Fruit fly (Drosophila melanogaster): ENCODE data around the gene CG16863.

CG16863 gene

DNA sequence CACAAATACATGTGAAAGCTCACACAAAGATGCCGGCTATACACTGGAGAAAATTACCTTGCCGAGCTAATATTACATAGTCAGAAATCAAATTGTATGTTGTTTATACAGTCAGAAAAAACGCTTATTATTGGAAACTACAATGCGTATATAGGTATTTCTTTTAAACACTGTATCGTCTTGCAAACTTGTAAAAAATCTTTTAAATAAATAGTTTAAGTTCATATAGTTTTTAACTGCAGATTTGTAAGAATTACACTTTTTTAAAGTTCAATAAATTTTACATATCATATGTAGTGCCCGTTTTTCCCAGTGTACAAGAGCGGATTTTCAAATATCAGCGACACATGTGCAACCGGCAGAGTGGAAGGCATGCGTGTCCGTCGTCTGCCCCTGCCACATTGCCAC is 49.0 kb downstream of the CG16863 start (continued):
- no peak for TF ChIP-seq CG10321 (GFP tag; IDR thresholded peaks at IDR 0.05)
- TF ChIP-seq hb (GFP tag; IDR thresholded peaks at IDR 0.05; ENCODE audit: partially characterized antibody), result no peak
- TF ChIP-seq CG9817 (tag; optimal IDR thresholded peaks at IDR 0.05), result peak; percentile 69
- TF ChIP-seq CG13123 (GFP tag; optimal IDR thresholded peaks at IDR 0.05), result peak; percentile 49
- TF ChIP-seq CG3847 (GFP tag; IDR thresholded peaks at IDR 0.05), result peak; percentile 70
- peak; percentile 70 for TF ChIP-seq ranshi (GFP tag; IDR thresholded peaks at IDR 0.05)
- TF ChIP-seq CG11696 (GFP tag; IDR thresholded peaks at IDR 0.05), result peak; percentile 46; the same call in 1 of the 2 replicates
- peak; percentile 42 for TF ChIP-seq disco-r (GFP tag; optimal IDR thresholded peaks at IDR 0.05)
- peak; percentile 5 for TF ChIP-seq CG33557 (GFP tag; optimal IDR thresholded peaks at IDR 0.05)
- peak; percentile 78 for TF ChIP-seq ci (GFP tag; IDR thresholded peaks at IDR 0.05)
- no peak for TF ChIP-seq dati (GFP tag; IDR thresholded peaks at IDR 0.05)
- TF ChIP-seq CG15269 (tag; optimal IDR thresholded peaks at IDR 0.05), result peak; percentile 84
- TF ChIP-seq Chrac-16 (GFP tag; optimal IDR thresholded peaks at IDR 0.05), result peak; percentile 67
- TF ChIP-seq CG1529 (GFP tag; optimal IDR thresholded peaks at IDR 0.05), result peak; percentile 67
- TF ChIP-seq klu (GFP tag; IDR thresholded peaks at IDR 0.05), result peak; percentile 74
- peak; percentile 48 for TF ChIP-seq Ravus (GFP tag; IDR thresholded peaks at IDR 0.05)
- peak; percentile 86 for TF ChIP-seq CG18262 (tag; optimal IDR thresholded peaks at IDR 0.05)
- TF ChIP-seq Elba2 (GFP tag; optimal IDR thresholded peaks at IDR 0.05), result no peak
- TF ChIP-seq zen2 (GFP tag; IDR thresholded peaks at IDR 0.05; ENCODE audit: partially characterized antibody), result no peak
- TF ChIP-seq CG12236 (GFP tag; optimal IDR thresholded peaks at IDR 0.05), result peak; percentile 37
- peak; percentile 70 for TF ChIP-seq Nf-YA (GFP tag; IDR thresholded peaks at IDR 0.05)
- TF ChIP-seq CG15696 (tag; optimal IDR thresholded peaks at IDR 0.05), result peak; percentile 60
- peak; percentile 63 for TF ChIP-seq pnt (GFP tag; optimal IDR thresholded peaks at IDR 0.05)
- TF ChIP-seq tll (GFP tag; optimal IDR thresholded peaks at IDR 0.05), result no peak
- TF ChIP-seq vnd (GFP tag; IDR thresholded peaks at IDR 0.05; ENCODE audit: partially characterized antibody), result no peak
- TF ChIP-seq CG4424 (GFP tag; optimal IDR thresholded peaks at IDR 0.05), result peak; percentile 81
- peak; percentile 47 for TF ChIP-seq caup (GFP tag; optimal IDR thresholded peaks at IDR 0.05; ENCODE audit: severe bottlenecking)
- TF ChIP-seq MBD-R2 (GFP tag; IDR thresholded peaks at IDR 0.05), result 0 out of 2 replicates have a peak, but pooled peaks have one; percentile 41
- TF ChIP-seq kay (GFP tag; optimal IDR thresholded peaks at IDR 0.05), result peak; percentile 34
- peak; percentile 80 for TF ChIP-seq CG32767 (GFP tag; IDR thresholded peaks at IDR 0.05)
- peak; percentile 37; the same call in 1 of the 2 replicates for TF ChIP-seq CG17612 (GFP tag; IDR thresholded peaks at IDR 0.05)
- TF ChIP-seq CG6854 (GFP tag; optimal IDR thresholded peaks at IDR 0.05), result peak; percentile 2
- TF ChIP-seq ash1 (GFP tag; optimal IDR thresholded peaks at IDR 0.05), result no peak
- no peak for TF ChIP-seq sc (optimal IDR thresholded peaks at IDR 0.05)
- TF ChIP-seq sc (GFP tag; optimal IDR thresholded peaks at IDR 0.05), result peak; percentile 62
- TF ChIP-seq cwo (GFP tag; optimal IDR thresholded peaks at IDR 0.05), result peak; percentile 70
- peak; percentile 79 for TF ChIP-seq CG17328 (GFP tag; IDR thresholded peaks at IDR 0.05)
- peak; percentile 78 for TF ChIP-seq lilli (GFP tag; optimal IDR thresholded peaks at IDR 0.05)
- TF ChIP-seq HLH54F (GFP tag; optimal IDR thresholded peaks at IDR 0.05), result peak; percentile 58
- 0 out of 2 replicates have a peak, but pooled peaks have one; percentile 26 for TF ChIP-seq toy (GFP tag; IDR thresholded peaks at IDR 0.05)
- no peak for TF ChIP-seq nerfin-2 (GFP tag; IDR thresholded peaks at IDR 0.05; ENCODE audit: partially characterized antibody)
- TF ChIP-seq NK7.1 (GFP tag; optimal IDR thresholded peaks at IDR 0.05), result peak; percentile 62
- TF ChIP-seq CG12769 (tag; optimal IDR thresholded peaks at IDR 0.05), result peak; percentile 63
- peak; percentile 83; the same call in 2 of the 3 replicates for TF ChIP-seq jigr1 (GFP tag; IDR thresholded peaks at IDR 0.05)
- TF ChIP-seq pzg (GFP tag; optimal IDR thresholded peaks at IDR 0.05), result no peak
- TF ChIP-seq Hand (GFP tag; optimal IDR thresholded peaks at IDR 0.05), result peak; percentile 45
- peak; percentile 58 for TF ChIP-seq CG11723 (GFP tag; optimal IDR thresholded peaks at IDR 0.05)
- TF ChIP-seq knrl (GFP tag; IDR thresholded peaks at IDR 0.05; ENCODE audit: partially characterized antibody), result no peak
- TF ChIP-seq Drgx (GFP tag; IDR thresholded peaks at IDR 0.05), result peak; percentile 85; the same call in 1 of the 2 replicates
- TF ChIP-seq Dek (tag; optimal IDR thresholded peaks at IDR 0.05), result peak; percentile 74
- no peak for TF ChIP-seq CG8478 (optimal IDR thresholded peaks at IDR 0.05)

Data from whole organism, embryonic.